Fruit fly (Drosophila melanogaster): ENCODE data around the gene Prosbeta3.

dm6 chr3R:9019689-9020138 lies 13.7 kb upstream of the Prosbeta3 start, which contains the start of gene tgo:
- TF ChIP-seq usp (GFP tag; optimal IDR thresholded peaks at IDR 0.05) = no peak
- no peak for TF ChIP-seq Dll (optimal IDR thresholded peaks at IDR 0.05)
- no peak for TF ChIP-seq pan (optimal IDR thresholded peaks at IDR 0.05)
- no peak for TF ChIP-seq CG8478 (optimal IDR thresholded peaks at IDR 0.05)
- no peak for TF ChIP-seq EcR (GFP tag; optimal IDR thresholded peaks at IDR 0.05)
- TF ChIP-seq psq (optimal IDR thresholded peaks at IDR 0.05) = no peak

Measured in whole organism.